Fruit fly (Drosophila melanogaster) whole organism, embryonic: ENCODE measurements around the gene CG9288.
A peak's percentile ranks its signal among the peaks of the same experiment; 100 is the strongest.

Experiments used
- Awh ChIP-seq: fragments of 200-800 bp; sonication (Bioruptor generic); IDR thresholded peaks from 2 replicates; pipeline ENCODE4, ENCODE4 v1.3.6; 2022; ENCODE audit warnings: missing biosample characterization, missing genetic modification characterization
- Blimp-1 ChIP-seq: fragments of 200-800 bp; sonication (Bioruptor generic); optimal IDR thresholded peaks from 3 replicates; lab custom pipeline; 2018; ENCODE audit warnings: missing biosample characterization, missing genetic modification characterization, mild to moderate bottlenecking, moderate library complexity, missing genetic modification reagents
- CG10979 ChIP-seq: fragments of 200-800 bp; sonication (Bioruptor generic); optimal IDR thresholded peaks from 2 replicates; lab custom pipeline; 2018; ENCODE audit warnings: missing biosample characterization, mild to moderate bottlenecking, missing genetic modification characterization, moderate library complexity
- CG11093 ChIP-seq: fragments of 200-800 bp; sonication (Bioruptor generic); IDR thresholded peaks from 3 replicates; pipeline ENCODE4 v1.3.6; 2022; ENCODE audit warnings: missing biosample characterization, missing genetic modification characterization
- CG13296 ChIP-seq: fragments of 200-800 bp; sonication (Bioruptor generic); optimal IDR thresholded peaks from 3 replicates; lab custom pipeline; 2018; ENCODE audit warnings: missing biosample characterization, mild to moderate bottlenecking, missing genetic modification characterization
- CG14710 ChIP-seq: fragments of 200-800 bp; sonication (Bioruptor generic); optimal IDR thresholded peaks from 3 replicates; lab custom pipeline; 2019; ENCODE audit warnings: missing biosample characterization, mild to moderate bottlenecking, missing genetic modification characterization, moderate library complexity
- CG15696 ChIP-seq: fragments of 200-800 bp; sonication (Bioruptor generic); optimal IDR thresholded peaks from 2 replicates; lab custom pipeline; 2019; ENCODE audit warnings: missing biosample characterization, mild to moderate bottlenecking, missing genetic modification characterization, moderate library complexity
- CG18262 ChIP-seq: fragments of 200-800 bp; optimal IDR thresholded peaks from 3 replicates; lab custom pipeline; 2019; ENCODE audit warnings: missing biosample characterization, mild to moderate bottlenecking, missing genetic modification characterization, moderate library complexity
- CG2116 ChIP-seq: fragments of 200-800 bp; sonication (Bioruptor generic); optimal IDR thresholded peaks from 3 replicates; lab custom pipeline; 2018; ENCODE audit warnings: missing biosample characterization, mild to moderate bottlenecking, missing genetic modification characterization
- CG2712 ChIP-seq: fragments of 200-800 bp; optimal IDR thresholded peaks from 3 replicates; lab custom pipeline; 2019; ENCODE audit warnings: missing biosample characterization, mild to moderate bottlenecking, missing genetic modification characterization, moderate library complexity
- CG30403 ChIP-seq: fragments of 200-800 bp; sonication (Bioruptor generic); optimal IDR thresholded peaks from 3 replicates; lab custom pipeline; 2016; ENCODE audit warnings: missing biosample characterization, missing genetic modification characterization
- CG3065 ChIP-seq: fragments of 200-800 bp; sonication (Bioruptor generic); optimal IDR thresholded peaks from 2 replicates; lab custom pipeline; 2016; ENCODE audit warnings: missing biosample characterization, missing genetic modification characterization
- CG42726 ChIP-seq: fragments of 200-800 bp; sonication (Bioruptor generic); IDR thresholded peaks from 2 replicates; pipeline ENCODE4 v1.3.6; 2022; ENCODE audit warnings: missing biosample characterization, missing genetic modification characterization; ENCODE audit not compliant: partially characterized antibody
- CG4424 ChIP-seq: fragments of 200-800 bp; sonication (Bioruptor generic); optimal IDR thresholded peaks from 3 replicates; lab custom pipeline; 2016; ENCODE audit warnings: missing biosample characterization, missing genetic modification characterization
- CG8388 ChIP-seq: fragments of 200-800 bp; sonication (Bioruptor generic); optimal IDR thresholded peaks from 2 replicates; lab custom pipeline; 2019; ENCODE audit warnings: missing biosample characterization, mild to moderate bottlenecking, missing genetic modification characterization, moderate library complexity
- CG9437 ChIP-seq: fragments of 200-800 bp; sonication (Bioruptor generic); optimal IDR thresholded peaks from 2 replicates; lab custom pipeline; 2018; ENCODE audit warnings: missing biosample characterization, mild to moderate bottlenecking, missing genetic modification characterization
- Deaf1 ChIP-seq: fragments of 200-800 bp; optimal IDR thresholded peaks from 3 replicates; lab custom pipeline; 2019; ENCODE audit warnings: missing biosample characterization, mild to moderate bottlenecking, missing genetic modification characterization, moderate library complexity
- Drgx ChIP-seq: fragments of 200-800 bp; sonication (Bioruptor generic); IDR thresholded peaks from 2 replicates; pipeline ENCODE4 v1.3.6; 2022; ENCODE audit warnings: missing biosample characterization, missing genetic modification characterization
- E2f1 ChIP-seq: fragments of 200-800 bp; sonication (Bioruptor generic); IDR thresholded peaks from 2 replicates; pipeline ENCODE4 v1.3.6; 2022; ENCODE audit warnings: missing biosample characterization, missing genetic modification characterization
- Fer1 ChIP-seq: fragments of 200-800 bp; sonication (Bioruptor generic); optimal IDR thresholded peaks from 2 replicates; lab custom pipeline; 2017; ENCODE audit warnings: missing biosample characterization, mild to moderate bottlenecking, missing genetic modification characterization
- Gug ChIP-seq: fragments of 200-800 bp; sonication (Bioruptor generic); IDR thresholded peaks from 4 replicates; pipeline ENCODE4 v1.3.6; 2022; ENCODE audit warnings: missing biosample characterization, missing genetic modification characterization
- HLH3B ChIP-seq: fragments of 200-800 bp; sonication (Bioruptor generic); IDR thresholded peaks from 2 replicates; pipeline ENCODE4 v1.3.6; 2022; ENCODE audit warnings: missing biosample characterization, missing genetic modification characterization
- HLHmδ ChIP-seq: fragments of 200-800 bp; sonication (Bioruptor generic); optimal IDR thresholded peaks from 2 replicates; lab custom pipeline; 2018; ENCODE audit warnings: missing biosample characterization, mild to moderate bottlenecking, missing genetic modification characterization, moderate library complexity
- Hr39 ChIP-seq: fragments of >200 bp; optimal IDR thresholded peaks from 2 replicates; lab custom pipeline; 2017
- Oli ChIP-seq: fragments of 200-800 bp; sonication (Bioruptor generic); optimal IDR thresholded peaks from 2 replicates; lab custom pipeline; 2018; ENCODE audit warnings: missing biosample characterization, mild to moderate bottlenecking, missing genetic modification characterization, moderate library complexity
- Ptx1 ChIP-seq: fragments of 200-800 bp; sonication (Bioruptor generic); IDR thresholded peaks from 2 replicates; pipeline ENCODE4 v1.3.6; 2022; ENCODE audit warnings: missing biosample characterization, missing genetic modification characterization
- Sox102F ChIP-seq: fragments of 200-800 bp; sonication (Bioruptor generic); optimal IDR thresholded peaks from 2 replicates; lab custom pipeline; 2018; ENCODE audit warnings: missing biosample characterization, mild to moderate bottlenecking, missing genetic modification characterization, moderate library complexity
- Usf ChIP-seq: fragments of 200-800 bp; sonication (Bioruptor generic); optimal IDR thresholded peaks from 2 replicates; lab custom pipeline; 2017; ENCODE audit warnings: missing genotype, missing biosample characterization, missing genetic modification characterization
- bsh ChIP-seq, 2 experiments: fragments of 200-800 bp; sonication (Bioruptor generic); optimal IDR thresholded peaks; 2 replicates each; lab custom pipeline; 2017 to 2018; ENCODE audit warnings: mild to moderate bottlenecking in 2 of 2, missing biosample characterization in 2 of 2, missing genetic modification characterization in 2 of 2, moderate library complexity in 1 of 2
- cas ChIP-seq: fragments of 200-800 bp; sonication (Bioruptor generic); IDR thresholded peaks from 2 replicates; pipeline ENCODE4 v1.3.6; 2022; ENCODE audit warnings: missing biosample characterization, missing genetic modification characterization
- chn ChIP-seq: fragments of 200-800 bp; sonication (Bioruptor generic); optimal IDR thresholded peaks from 2 replicates; lab custom pipeline; 2016; ENCODE audit warnings: missing biosample characterization, missing genetic modification characterization
- ci ChIP-seq: fragments of 200-800 bp; sonication (Bioruptor generic); IDR thresholded peaks from 3 replicates; pipeline ENCODE4 v1.3.6; 2022; ENCODE audit warnings: missing biosample characterization, missing genetic modification characterization
- dmrt99B ChIP-seq: fragments of 200-800 bp; sonication (Bioruptor generic); optimal IDR thresholded peaks from 2 replicates; lab custom pipeline; 2018; ENCODE audit warnings: missing biosample characterization, mild to moderate bottlenecking, missing genetic modification characterization, moderate library complexity
- fd102C ChIP-seq: fragments of 200-800 bp; sonication (Bioruptor generic); optimal IDR thresholded peaks from 2 replicates; lab custom pipeline; 2018; ENCODE audit warnings: missing biosample characterization, mild to moderate bottlenecking, missing genetic modification characterization, moderate library complexity
- fd96Cb ChIP-seq: fragments of 200-800 bp; sonication (Bioruptor generic); optimal IDR thresholded peaks from 2 replicates; lab custom pipeline; 2018; ENCODE audit warnings: missing biosample characterization, mild to moderate bottlenecking, missing genetic modification characterization, moderate library complexity
- ftz-f1 ChIP-seq: fragments of 200-800 bp; sonication (Bioruptor generic); optimal IDR thresholded peaks from 2 replicates; lab custom pipeline; 2016; ENCODE audit warnings: missing biosample characterization, missing genetic modification characterization
- gsb-n ChIP-seq: fragments of 200-800 bp; sonication (Bioruptor generic); optimal IDR thresholded peaks from 3 replicates; lab custom pipeline; 2018; ENCODE audit warnings: missing biosample characterization, mild to moderate bottlenecking, missing genetic modification characterization
- gt ChIP-seq: fragments of 200-800 bp; sonication (Bioruptor generic); IDR thresholded peaks from 2 replicates; pipeline ENCODE4 v1.3.6; 2022; ENCODE audit warnings: missing biosample characterization, missing genetic modification characterization
- h ChIP-seq: fragments of >200 bp; optimal IDR thresholded peaks from 2 replicates; lab custom pipeline; 2017
- klu ChIP-seq: fragments of 200-800 bp; sonication (Bioruptor generic); IDR thresholded peaks from 2 replicates; pipeline ENCODE4 v1.3.6; 2022; ENCODE audit warnings: missing biosample characterization, missing genetic modification characterization
- lola ChIP-seq, 3 experiments: fragments of >200 bp in 2 of 3; fragments of 200-800 bp in 1 of 3; sonication (Bioruptor generic) in 1 of 3; optimal IDR thresholded peaks; 2 replicates each; lab custom pipeline; 2017 to 2019; ENCODE audit warnings: missing biosample characterization in 3 of 3, missing genetic modification characterization in 3 of 3, mild to moderate bottlenecking in 1 of 3, moderate library complexity in 1 of 3
- nerfin-2 ChIP-seq: fragments of 200-800 bp; sonication (Bioruptor generic); IDR thresholded peaks from 2 replicates; pipeline ENCODE4 v1.3.6; 2022; ENCODE audit warnings: missing biosample characterization, missing genetic modification characterization; ENCODE audit not compliant: partially characterized antibody
- nmo ChIP-seq: fragments of 200-800 bp; sonication (Bioruptor generic); optimal IDR thresholded peaks from 2 replicates; lab custom pipeline; 2018; ENCODE audit warnings: missing biosample characterization, mild to moderate bottlenecking, missing genetic modification characterization, moderate library complexity
- phol ChIP-seq: fragments of 200-800 bp; sonication (Bioruptor generic); optimal IDR thresholded peaks from 3 replicates; lab custom pipeline; 2018; ENCODE audit warnings: missing biosample characterization, mild to moderate bottlenecking, missing genetic modification characterization, moderate library complexity
- row ChIP-seq: fragments of 200-800 bp; sonication (Bioruptor generic); IDR thresholded peaks from 3 replicates; pipeline ENCODE4 v1.3.6; 2022; ENCODE audit warnings: missing biosample characterization, missing genetic modification characterization
- sens ChIP-seq: fragments of 200-800 bp; sonication (Bioruptor generic); peaks from one replicate; lab custom pipeline; 2016; ENCODE audit warnings: missing biosample characterization, missing genetic modification characterization
- sim ChIP-seq: fragments of 200-800 bp; sonication (Bioruptor generic); IDR thresholded peaks from 2 replicates; pipeline ENCODE4 v1.3.6; 2022; ENCODE audit warnings: missing biosample characterization, missing genetic modification characterization
- sisA ChIP-seq: fragments of 200-800 bp; sonication (Bioruptor generic); IDR thresholded peaks from 2 replicates; pipeline ENCODE4 v1.3.6; 2022; ENCODE audit warnings: missing biosample characterization, missing genetic modification characterization
- sr ChIP-seq: fragments of 200-800 bp; sonication (Bioruptor generic); IDR thresholded peaks from 3 replicates; pipeline ENCODE4 v1.3.6; 2022; ENCODE audit warnings: missing biosample characterization, missing genetic modification characterization
- tin ChIP-seq: fragments of 200-800 bp; sonication (Bioruptor generic); optimal IDR thresholded peaks from 3 replicates; lab custom pipeline; 2016; ENCODE audit warnings: missing biosample characterization, missing genetic modification characterization
- toy ChIP-seq: fragments of 200-800 bp; sonication (Bioruptor generic); IDR thresholded peaks from 2 replicates; pipeline ENCODE4 v1.3.6; 2022; ENCODE audit warnings: missing biosample characterization, missing genetic modification characterization
- usp ChIP-seq: fragments of >200 bp; optimal IDR thresholded peaks from 2 replicates; lab custom pipeline; 2017; ENCODE audit warnings: missing biosample characterization, missing genetic modification characterization

The CG9288 gene

dm6 chr3R:13797269-13797677 is 17.8 kb downstream of the CG9288 start:
- TF ChIP-seq row (GFP tag; lab: Robert Waterston, UW) (peak; percentile 28), Awh (GFP tag; lab: Robert Waterston, UW) (peak; percentile 55; the same call in 1 of the 2 replicates), phol (tag; lab: Kevin White, UChicago) (peak; percentile 46), lola (GFP tag; optimal IDR thresholded peaks at IDR 0.05; lab: Kevin White, UChicago) (peak in 1 of 3 experiments; percentile 26), CG3065 (GFP tag; lab: Kevin White, UChicago) (peak; percentile 67), Gug (GFP tag; lab: Robert Waterston, UW) (no peak), fd102C (GFP tag; lab: Kevin White, UChicago) (no peak), HLHmδ (GFP tag; lab: Kevin White, UChicago) (peak; percentile 27), toy (no peak), Deaf1 (tag; lab: Kevin White, UChicago) (no peak), dmrt99B (peak; percentile 23), sr (GFP tag; lab: Robert Waterston, UW) (no peak), ci (GFP tag; lab: Robert Waterston, UW) (peak; percentile 39; the same call in 1 of the 3 replicates), CG9437 (GFP tag; lab: Kevin White, UChicago) (peak; percentile 11), sisA (GFP tag; lab: Robert Waterston, UW) (0 out of 2 replicates have a peak, but pooled peaks have one; percentile 21), nerfin-2 (GFP tag; lab: Robert Waterston, UW) (no peak), CG11093 (GFP tag; lab: Robert Waterston, UW) (no peak), Usf (GFP tag; lab: Kevin White, UChicago) (no peak), usp (GFP tag; lab: Kevin White, UChicago) (no peak), HLH3B (0 out of 2 replicates have a peak, but pooled peaks have one; percentile 5), CG13296 (no peak), CG2712 (no peak), ftz-f1 (GFP tag; lab: Kevin White, UChicago) (no peak), h (lab: Kevin White, UChicago) (no peak), nmo (peak; percentile 22), cas (GFP tag; lab: Robert Waterston, UW) (no peak), sens (GFP tag; lab: Kevin White, UChicago) (peak; percentile 81), tin (GFP tag; lab: Kevin White, UChicago) (peak; percentile 0), Ptx1 (GFP tag; lab: Robert Waterston, UW) (0 out of 2 replicates have a peak, but pooled peaks have one; percentile 12), CG10979 (peak; percentile 31), CG14710 (tag; lab: Kevin White, UChicago) (peak; percentile 8), klu (GFP tag; lab: Robert Waterston, UW) (no peak), E2f1 (GFP tag; lab: Robert Waterston, UW) (no peak), Hr39 (lab: Kevin White, UChicago) (no peak), CG4424 (peak; percentile 3), gt (GFP tag; lab: Robert Waterston, UW) (no peak), Sox102F (GFP tag; lab: Kevin White, UChicago) (peak; percentile 28), sim (GFP tag; lab: Robert Waterston, UW) (no peak), Fer1 (GFP tag; lab: Kevin White, UChicago) (no peak), chn (no peak), CG15696 (no peak), CG8388 (peak; percentile 23), CG42726 (GFP tag; lab: Robert Waterston, UW) (no peak), CG18262 (tag; lab: Kevin White, UChicago) (peak; percentile 39), Oli (tag; lab: Kevin White, UChicago) (peak; percentile 1), CG30403 (GFP tag; lab: Kevin White, UChicago) (peak; percentile 3), CG2116 (GFP tag; lab: Kevin White, UChicago) (no peak), Blimp-1 (peak; percentile 26), Drgx (GFP tag; lab: Robert Waterston, UW) (peak; percentile 65), gsb-n (tag; lab: Kevin White, UChicago) (peak; percentile 30), bsh (GFP tag; optimal IDR thresholded peaks at IDR 0.05; lab: Kevin White, UChicago) (peak in 1 of 2 experiments; percentile 51), fd96Cb (tag; lab: Kevin White, UChicago) (peak; percentile 5)
